Worm (Caenorhabditis elegans) whole organism, young adult: ENCODE measurements around the gene nhr-25.

ENCODE experiments used
- F33H1.4 ChIP-seq: fragments of 200-800 bp; sonication (Bioruptor generic); IDR thresholded peaks from 2 replicates; pipeline ENCODE4 v1.3.6; 2022; ENCODE audit warnings: missing genetic modification reagents, missing genetic modification characterization, missing compliant biosample characterization
- Y53G8AR.9 ChIP-seq: fragments of 200-800 bp; sonication (Bioruptor generic); conservative IDR thresholded peaks from 2 replicates; pipeline ENCODE4 v1.3.6; 2022; ENCODE audit warnings: missing genetic modification reagents, missing genetic modification characterization, missing compliant biosample characterization
- ama-1 ChIP-seq, 3 experiments: fragments of 150-350 bp in 1 of 3; sonication (generic microtip) in 2 of 3; optimal IDR thresholded peaks; 2 replicates each; lab custom pipeline; 2014 to 2018; ENCODE audit warnings: missing biosample characterization in 2 of 3, missing genetic modification characterization in 2 of 3, missing genetic modification reagents in 2 of 3
- lin-40 ChIP-seq: sonication (generic microtip); optimal IDR thresholded peaks from 2 replicates; lab custom pipeline; 2016; ENCODE audit warnings: missing genetic modification characterization, mild to moderate bottlenecking, missing compliant biosample characterization, missing genotype, missing genetic modification reagents
- somi-1 ChIP-seq: fragments of 200-800 bp; sonication (Bioruptor generic); optimal IDR thresholded peaks from 2 replicates; lab custom pipeline; 2018; ENCODE audit warnings: mild to moderate bottlenecking, missing genetic modification characterization, missing compliant biosample characterization
- unc-62 ChIP-seq: fragments of 150-350 bp; optimal IDR thresholded peaks from 2 replicates; lab custom pipeline; 2014; ENCODE audit warnings: missing biosample characterization, missing genetic modification reagents, missing genetic modification characterization
- xnd-1 ChIP-seq: sonication (generic microtip); optimal IDR thresholded peaks from 2 replicates; lab custom pipeline; 2016; ENCODE audit warnings: missing genotype, missing genetic modification reagents, missing genetic modification characterization, missing compliant biosample characterization

DNA sequence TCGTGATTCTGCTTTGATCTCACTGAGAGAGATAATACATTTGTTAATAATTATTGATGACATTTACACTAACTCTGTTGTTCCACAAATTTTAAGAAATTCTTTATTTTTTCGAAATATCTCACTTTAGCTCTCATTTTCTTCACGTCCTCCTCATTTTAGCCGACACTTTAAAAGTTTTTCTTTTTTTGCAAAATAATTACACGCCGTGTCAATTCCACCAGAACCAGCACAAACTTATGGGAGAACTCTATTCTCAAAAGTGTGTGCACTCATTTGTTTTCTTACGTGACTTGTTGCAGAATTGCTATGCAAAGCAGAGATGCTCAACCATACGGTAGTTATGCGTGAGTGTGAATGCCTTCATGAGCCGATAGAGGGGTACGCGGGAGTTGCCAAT is 43.1 kb upstream of the nhr-25 start, which contains the start of gene frpr-2:
- TF ChIP-seq Y53G8AR.9 (GFP tag; lab: Robert Waterston, UW): no peak
- no peak for TF ChIP-seq unc-62 (GFP tag; lab: Kevin White, UChicago)
- no peak for TF ChIP-seq lin-40 (tag; lab: Kevin White, UChicago)
- no peak for TF ChIP-seq F33H1.4
- no peak for TF ChIP-seq xnd-1
- no peak for TF ChIP-seq somi-1 (GFP tag; lab: Kevin White, UChicago)
- TF ChIP-seq ama-1 (optimal IDR thresholded peaks at IDR 0.05; lab: Kevin White, UChicago): no peak
- no peak for TF ChIP-seq ama-1 (GFP tag; optimal IDR thresholded peaks at IDR 0.05; lab: Kevin White, UChicago)
